Fruit fly (Drosophila melanogaster) whole organism, embryonic: ENCODE measurements around the gene ND-B17.

Experiments used
- Ada2b ChIP-seq: fragments of 200-800 bp; sonication (Bioruptor generic); IDR thresholded peaks from 2 replicates; pipeline ENCODE4 v1.3.6; 2022; ENCODE audit warnings: missing biosample characterization, missing genetic modification characterization
- CG10654 ChIP-seq: fragments of 200-800 bp; sonication (Bioruptor generic); optimal IDR thresholded peaks from 2 replicates; lab custom pipeline; 2016; ENCODE audit warnings: missing biosample characterization, missing genetic modification characterization
- CG11093 ChIP-seq: fragments of 200-800 bp; sonication (Bioruptor generic); IDR thresholded peaks from 3 replicates; pipeline ENCODE4 v1.3.6; 2022; ENCODE audit warnings: missing biosample characterization, missing genetic modification characterization
- CG11247 ChIP-seq: fragments of 200-800 bp; sonication (Bioruptor generic); IDR thresholded peaks from 2 replicates; pipeline ENCODE4 v1.3.6; 2022; ENCODE audit warnings: missing biosample characterization, missing genetic modification characterization
- CG11456 ChIP-seq: fragments of 200-800 bp; sonication (Bioruptor generic); IDR thresholded peaks from 3 replicates; pipeline ENCODE4 v1.3.6; 2022; ENCODE audit warnings: missing biosample characterization, missing genetic modification characterization
- CG11695 ChIP-seq: fragments of 200-800 bp; sonication (Bioruptor generic); IDR thresholded peaks from 3 replicates; pipeline ENCODE4 v1.3.6; 2022; ENCODE audit warnings: missing biosample characterization, missing genetic modification characterization
- CG12071 ChIP-seq: fragments of 200-800 bp; sonication (Bioruptor generic); optimal IDR thresholded peaks from 3 replicates; lab custom pipeline; 2018; ENCODE audit warnings: missing biosample characterization, mild to moderate bottlenecking, missing genetic modification characterization
- CG13624 ChIP-seq: fragments of 200-800 bp; sonication (Bioruptor generic); optimal IDR thresholded peaks from 2 replicates; lab custom pipeline; 2016; ENCODE audit warnings: missing biosample characterization, missing genetic modification characterization
- CG14710 ChIP-seq: fragments of 200-800 bp; sonication (Bioruptor generic); optimal IDR thresholded peaks from 3 replicates; lab custom pipeline; 2019; ENCODE audit warnings: missing biosample characterization, mild to moderate bottlenecking, missing genetic modification characterization, moderate library complexity
- CG15011 ChIP-seq: fragments of 200-800 bp; sonication (Bioruptor generic); optimal IDR thresholded peaks from 3 replicates; lab custom pipeline; 2018; ENCODE audit warnings: missing biosample characterization, mild to moderate bottlenecking, missing genetic modification characterization
- CG15696 ChIP-seq: fragments of 200-800 bp; sonication (Bioruptor generic); optimal IDR thresholded peaks from 2 replicates; lab custom pipeline; 2019; ENCODE audit warnings: missing biosample characterization, mild to moderate bottlenecking, missing genetic modification characterization, moderate library complexity
- CG30403 ChIP-seq: fragments of 200-800 bp; sonication (Bioruptor generic); optimal IDR thresholded peaks from 3 replicates; lab custom pipeline; 2016; ENCODE audit warnings: missing biosample characterization, missing genetic modification characterization
- CG3065 ChIP-seq: fragments of 200-800 bp; sonication (Bioruptor generic); optimal IDR thresholded peaks from 2 replicates; lab custom pipeline; 2016; ENCODE audit warnings: missing biosample characterization, missing genetic modification characterization
- CG3407 ChIP-seq: fragments of 200-800 bp; sonication (Bioruptor generic); optimal IDR thresholded peaks from 2 replicates; lab custom pipeline; 2018; ENCODE audit warnings: missing biosample characterization, mild to moderate bottlenecking, missing genetic modification characterization
- CG4328 ChIP-seq: fragments of 200-800 bp; sonication (Bioruptor generic); optimal IDR thresholded peaks from 3 replicates; lab custom pipeline; 2017; ENCODE audit warnings: missing biosample characterization, missing genetic modification reagents, missing genetic modification characterization
- CG4820 ChIP-seq: fragments of 200-800 bp; sonication (Bioruptor generic); optimal IDR thresholded peaks from 3 replicates; lab custom pipeline; 2016; ENCODE audit warnings: missing biosample characterization, missing genetic modification characterization
- CG6813 ChIP-seq: fragments of 200-800 bp; sonication (Bioruptor generic); optimal IDR thresholded peaks from 2 replicates; lab custom pipeline; 2017; ENCODE audit warnings: missing biosample characterization, missing genetic modification characterization, mild to moderate bottlenecking, moderate library complexity, missing genetic modification reagents
- CG8388 ChIP-seq: fragments of 200-800 bp; sonication (Bioruptor generic); optimal IDR thresholded peaks from 2 replicates; lab custom pipeline; 2019; ENCODE audit warnings: missing biosample characterization, mild to moderate bottlenecking, missing genetic modification characterization, moderate library complexity
- CG8924 ChIP-seq: fragments of 200-800 bp; optimal IDR thresholded peaks from 3 replicates; lab custom pipeline; 2019; ENCODE audit warnings: missing biosample characterization, mild to moderate bottlenecking, missing genetic modification characterization, moderate library complexity
- CG9797 ChIP-seq: fragments of 200-800 bp; sonication (Bioruptor generic); optimal IDR thresholded peaks from 3 replicates; lab custom pipeline; 2018; ENCODE audit warnings: missing biosample characterization, mild to moderate bottlenecking, missing genetic modification characterization
- CG9817 ChIP-seq: fragments of 200-800 bp; sonication (Bioruptor generic); optimal IDR thresholded peaks from 2 replicates; lab custom pipeline; 2018; ENCODE audit warnings: missing biosample characterization, mild to moderate bottlenecking, missing genetic modification characterization, moderate library complexity
- CG9876 ChIP-seq: fragments of 200-800 bp; sonication (Bioruptor generic); optimal IDR thresholded peaks from 2 replicates; lab custom pipeline; 2016; ENCODE audit warnings: missing biosample characterization, missing genetic modification characterization
- Camta ChIP-seq: fragments of 200-800 bp; sonication (Bioruptor generic); optimal IDR thresholded peaks from 2 replicates; lab custom pipeline; 2016; ENCODE audit warnings: missing biosample characterization, missing genetic modification characterization
- D19A ChIP-seq: fragments of 200-800 bp; optimal IDR thresholded peaks from 3 replicates; lab custom pipeline; 2019; ENCODE audit warnings: missing biosample characterization, mild to moderate bottlenecking, missing genetic modification characterization, moderate library complexity
- H2.0 ChIP-seq: fragments of 200-800 bp; sonication (Bioruptor generic); IDR thresholded peaks from 2 replicates; pipeline ENCODE4 v1.3.6; 2022; ENCODE audit warnings: missing biosample characterization, missing genetic modification characterization
- HHEX ChIP-seq: fragments of 200-800 bp; sonication (Bioruptor generic); optimal IDR thresholded peaks from 3 replicates; lab custom pipeline; 2017; ENCODE audit warnings: missing biosample characterization, mild to moderate bottlenecking, missing genetic modification characterization, missing genetic modification reagents
- Hr51 ChIP-seq, 2 experiments: fragments of 200-800 bp; sonication (Bioruptor generic); optimal IDR thresholded peaks; 2 replicates in 1 of 2; 3 replicates in 1 of 2; lab custom pipeline; 2016 to 2018; ENCODE audit warnings: missing biosample characterization in 2 of 2, missing genetic modification characterization in 2 of 2, mild to moderate bottlenecking in 1 of 2, moderate library complexity in 1 of 2
- Rfx ChIP-seq: fragments of 200-800 bp; sonication (Bioruptor generic); IDR thresholded peaks from 2 replicates; pipeline ENCODE4 v1.3.6; 2022; ENCODE audit warnings: missing biosample characterization, missing genetic modification characterization
- ac ChIP-seq: fragments of 200-800 bp; sonication (Bioruptor generic); optimal IDR thresholded peaks from 3 replicates; lab custom pipeline; 2017; ENCODE audit warnings: missing biosample characterization, mild to moderate bottlenecking, missing genetic modification characterization
- croc ChIP-seq: fragments of 200-800 bp; sonication (Bioruptor generic); conservative IDR thresholded peaks from 3 replicates; pipeline ENCODE4 v1.3.6; 2022; ENCODE audit warnings: missing biosample characterization, missing genetic modification characterization
- ems ChIP-seq: fragments of 200-800 bp; sonication (Bioruptor generic); optimal IDR thresholded peaks from 3 replicates; lab custom pipeline; 2016; ENCODE audit warnings: missing biosample characterization, missing genetic modification characterization
- eyg ChIP-seq: fragments of 200-800 bp; sonication (Bioruptor generic); optimal IDR thresholded peaks from 3 replicates; lab custom pipeline; 2016; ENCODE audit warnings: missing biosample characterization, missing genetic modification characterization
- fd102C ChIP-seq: fragments of 200-800 bp; sonication (Bioruptor generic); optimal IDR thresholded peaks from 2 replicates; lab custom pipeline; 2018; ENCODE audit warnings: missing biosample characterization, mild to moderate bottlenecking, missing genetic modification characterization, moderate library complexity
- hkb ChIP-seq, 2 experiments: fragments of 200-800 bp in 1 of 2; fragments of >200 bp in 1 of 2; sonication (Bioruptor generic) in 1 of 2; IDR thresholded peaks in 1 of 2; optimal IDR thresholded peaks in 1 of 2; 2 replicates each; pipeline versions ENCODE4 v1.3.6 to Lab custom; 2017 to 2022; ENCODE audit warnings: missing biosample characterization in 1 of 2, missing genetic modification characterization in 1 of 2
- ind ChIP-seq: fragments of 200-800 bp; sonication (Bioruptor generic); optimal IDR thresholded peaks from 3 replicates; lab custom pipeline; 2016; ENCODE audit warnings: missing biosample characterization, missing genetic modification characterization
- kay ChIP-seq: fragments of 200-800 bp; sonication (Bioruptor generic); optimal IDR thresholded peaks from 2 replicates; lab custom pipeline; 2016; ENCODE audit warnings: missing biosample characterization, missing genetic modification characterization
- ken ChIP-seq: fragments of 200-800 bp; sonication (Bioruptor generic); IDR thresholded peaks from 3 replicates; pipeline ENCODE4 v1.3.6; 2022; ENCODE audit warnings: missing biosample characterization, missing genetic modification characterization
- lab ChIP-seq: fragments of 200-800 bp; sonication (Bioruptor generic); optimal IDR thresholded peaks from 3 replicates; lab custom pipeline; 2017; ENCODE audit warnings: missing biosample characterization, missing genetic modification characterization, mild to moderate bottlenecking, moderate library complexity, missing genetic modification reagents
- nmo ChIP-seq: fragments of 200-800 bp; sonication (Bioruptor generic); optimal IDR thresholded peaks from 2 replicates; lab custom pipeline; 2018; ENCODE audit warnings: missing biosample characterization, mild to moderate bottlenecking, missing genetic modification characterization, moderate library complexity
- pros ChIP-seq: fragments of 200-800 bp; sonication (Bioruptor generic); optimal IDR thresholded peaks from 3 replicates; lab custom pipeline; 2019; ENCODE audit warnings: missing biosample characterization, mild to moderate bottlenecking, missing genetic modification characterization, moderate library complexity
- ranshi ChIP-seq: fragments of 200-800 bp; sonication (Bioruptor generic); IDR thresholded peaks from 2 replicates; pipeline ENCODE4 v1.3.6; 2022; ENCODE audit warnings: missing biosample characterization, missing genetic modification characterization
- repo ChIP-seq: fragments of 200-800 bp; sonication (Bioruptor generic); optimal IDR thresholded peaks from 2 replicates; lab custom pipeline; 2016; ENCODE audit warnings: missing biosample characterization, missing genetic modification characterization
- rib ChIP-seq: fragments of 200-800 bp; sonication (Bioruptor generic); IDR thresholded peaks from 2 replicates; pipeline ENCODE4 v1.3.6; 2022; ENCODE audit warnings: missing biosample characterization, missing genetic modification characterization
- salm ChIP-seq: fragments of 200-800 bp; sonication (Bioruptor generic); optimal IDR thresholded peaks from 2 replicates; lab custom pipeline; 2018; ENCODE audit warnings: missing biosample characterization, mild to moderate bottlenecking, missing genetic modification characterization
- ttk ChIP-seq: fragments of 200-800 bp; sonication (Bioruptor generic); IDR thresholded peaks from 2 replicates; pipeline ENCODE4 v2.1.2; 2022; ENCODE audit warnings: missing biosample characterization, missing genetic modification characterization
- usp ChIP-seq: fragments of >200 bp; optimal IDR thresholded peaks from 2 replicates; lab custom pipeline; 2017; ENCODE audit warnings: missing biosample characterization, missing genetic modification characterization
- z ChIP-seq: fragments of 200-800 bp; sonication (Bioruptor generic); IDR thresholded peaks from 3 replicates; pipeline ENCODE4 v1.3.6; 2022; ENCODE audit warnings: missing biosample characterization, missing genetic modification characterization

The ND-B17 gene

dm6 chr2L:15761409-15762407 is 10.8 kb upstream of the ND-B17 start (continued):
- TF ChIP-seq ranshi (GFP tag; lab: Robert Waterston, UW) (peak; percentile 70; the same call in 1 of the 2 replicates), CG9817 (tag; lab: Kevin White, UChicago) (peak; percentile 41), CG30403 (GFP tag; lab: Kevin White, UChicago) (peak; percentile 70), CG9876 (GFP tag; lab: Kevin White, UChicago) (no peak), Hr51 (GFP tag; optimal IDR thresholded peaks at IDR 0.05; lab: Kevin White, UChicago) (peak in 1 of 2 experiments; percentile 82), rib (GFP tag; lab: Robert Waterston, UW) (no peak), Rfx (peak; percentile 64; the same call in 1 of the 2 replicates), lab (GFP tag; lab: Kevin White, UChicago) (peak; percentile 68), z (0 out of 3 replicates have a peak, but pooled peaks have one; percentile 22), repo (GFP tag; lab: Kevin White, UChicago) (no peak), nmo (GFP tag; lab: Kevin White, UChicago) (peak; percentile 81), CG8924 (tag; lab: Kevin White, UChicago) (peak; percentile 85), ems (GFP tag; lab: Kevin White, UChicago) (peak; percentile 44), CG8388 (peak; percentile 72), CG11247 (GFP tag; lab: Robert Waterston, UW) (peak; percentile 55; the same call in 1 of the 2 replicates), CG6813 (peak; percentile 23), hkb (optimal IDR thresholded peaks at IDR 0.05; lab: Kevin White, UChicago) (no peak), hkb (GFP tag; IDR thresholded peaks at IDR 0.05; lab: Robert Waterston, UW) (peak; percentile 84), CG3407 (GFP tag; lab: Kevin White, UChicago) (peak; percentile 72), CG12071 (no peak), CG15696 (tag; lab: Kevin White, UChicago) (peak; percentile 76), kay (GFP tag; lab: Kevin White, UChicago) (peak; percentile 37), ken (GFP tag; lab: Robert Waterston, UW) (peak; percentile 72; the same call in 2 of the 3 replicates), CG13624 (GFP tag; lab: Kevin White, UChicago) (peak; percentile 30), Camta (GFP tag; lab: Kevin White, UChicago) (no peak), pros (GFP tag; lab: Kevin White, UChicago) (no peak), croc (peak; percentile 62), usp (GFP tag; lab: Kevin White, UChicago) (no peak), CG11695 (GFP tag; lab: Robert Waterston, UW) (peak; percentile 87), eyg (GFP tag; lab: Kevin White, UChicago) (peak; percentile 5), CG15011 (GFP tag; lab: Kevin White, UChicago) (no peak), CG4820 (GFP tag; lab: Kevin White, UChicago) (peak; percentile 70), CG11456 (GFP tag; lab: Robert Waterston, UW) (peak; percentile 57; the same call in 1 of the 3 replicates), Ada2b (peak; percentile 78), salm (tag; lab: Kevin White, UChicago) (peak; percentile 33), HHEX (peak; percentile 58), fd102C (no peak), ttk (GFP tag; lab: Robert Waterston, UW) (peak; percentile 85), ind (GFP tag; lab: Kevin White, UChicago) (peak; percentile 63), D19A (tag; lab: Kevin White, UChicago) (peak; percentile 74), CG14710 (tag; lab: Kevin White, UChicago) (peak; percentile 71), CG9797 (GFP tag; lab: Kevin White, UChicago) (no peak), ac (GFP tag; lab: Kevin White, UChicago) (peak; percentile 43), CG3065 (GFP tag; lab: Kevin White, UChicago) (peak; percentile 19), CG11093 (GFP tag; lab: Robert Waterston, UW) (peak; percentile 52; the same call in 2 of the 3 replicates), CG4328 (GFP tag; lab: Kevin White, UChicago) (peak; percentile 24), CG10654 (GFP tag; lab: Kevin White, UChicago) (peak; percentile 35), H2.0 (GFP tag; lab: Robert Waterston, UW) (peak; percentile 72)
